Worm (Caenorhabditis elegans) whole organism, late embryonic: ENCODE data around the gene Y55D5A.1.

ENCODE experiments used
- T23F11.4 ChIP-seq: fragments of 200-800 bp; sonication (Bioruptor generic); optimal IDR thresholded peaks from 2 replicates; lab custom pipeline; 2018; ENCODE audit warnings: mild to moderate bottlenecking, missing genetic modification characterization, missing compliant biosample characterization
- ceh-14 ChIP-seq: sonication (generic microtip); optimal IDR thresholded peaks from 2 replicates; lab custom pipeline; 2016; ENCODE audit warnings: missing genotype, missing genetic modification characterization, missing compliant biosample characterization
- ceh-2 ChIP-seq: sonication (generic microtip); optimal IDR thresholded peaks from 2 replicates; lab custom pipeline; 2016; ENCODE audit warnings: missing genotype, missing genetic modification characterization, missing compliant biosample characterization
- ceh-22 ChIP-seq: sonication (generic microtip); optimal IDR thresholded peaks from 2 replicates; lab custom pipeline; 2017; ENCODE audit warnings: missing biosample characterization, missing genetic modification characterization
- ceh-24 ChIP-seq: sonication (generic microtip); optimal IDR thresholded peaks from 2 replicates; lab custom pipeline; 2016; ENCODE audit warnings: mild to moderate bottlenecking, missing genetic modification characterization, missing compliant biosample characterization
- ceh-31 ChIP-seq: sonication (generic microtip); optimal IDR thresholded peaks from 2 replicates; lab custom pipeline; 2016; ENCODE audit warnings: missing genetic modification characterization, missing compliant biosample characterization
- ceh-34 ChIP-seq: sonication (generic microtip); optimal IDR thresholded peaks from 2 replicates; lab custom pipeline; 2016; ENCODE audit warnings: mild to moderate bottlenecking, missing genetic modification characterization, missing compliant biosample characterization
- ceh-48 ChIP-seq: sonication (generic microtip); optimal IDR thresholded peaks from 2 replicates; lab custom pipeline; 2016; ENCODE audit warnings: missing genetic modification characterization, inconsistent platforms, missing compliant biosample characterization
- ceh-6 ChIP-seq: fragments of 200-800 bp; sonication (Bioruptor generic); optimal IDR thresholded peaks from 2 replicates; lab custom pipeline; 2018; ENCODE audit warnings: mild to moderate bottlenecking, missing genetic modification characterization, missing compliant biosample characterization
- che-1 ChIP-seq: sonication (generic microtip); optimal IDR thresholded peaks from 2 replicates; lab custom pipeline; 2016; ENCODE audit warnings: mild to moderate bottlenecking, missing genetic modification characterization, missing compliant biosample characterization
- dmd-4 ChIP-seq: sonication (generic microtip); optimal IDR thresholded peaks from 2 replicates; lab custom pipeline; 2016; ENCODE audit warnings: borderline replicate concordance, missing genetic modification characterization, missing compliant biosample characterization
- dve-1 ChIP-seq: sonication (generic microtip); optimal IDR thresholded peaks from 2 replicates; lab custom pipeline; 2017; ENCODE audit warnings: antibody characterized with exemption, mild to moderate bottlenecking, missing genetic modification characterization, missing compliant biosample characterization
- elt-4 ChIP-seq: sonication (generic microtip); optimal IDR thresholded peaks from 2 replicates; lab custom pipeline; 2016; ENCODE audit warnings: missing genetic modification characterization, missing compliant biosample characterization
- ets-4 ChIP-seq: sonication (generic microtip); optimal IDR thresholded peaks from 2 replicates; lab custom pipeline; 2016; ENCODE audit warnings: missing genetic modification characterization, missing compliant biosample characterization
- eyg-1 ChIP-seq: sonication (generic microtip); optimal IDR thresholded peaks from 2 replicates; lab custom pipeline; 2016; ENCODE audit warnings: missing genotype, missing genetic modification characterization, missing compliant biosample characterization
- fkh-10 ChIP-seq: fragments of 150-350 bp; optimal IDR thresholded peaks from 2 replicates; lab custom pipeline; 2014; ENCODE audit warnings: missing biosample characterization, missing genetic modification reagents, missing genetic modification characterization
- fkh-6 ChIP-seq: sonication (generic microtip); optimal IDR thresholded peaks from 2 replicates; lab custom pipeline; 2016; ENCODE audit warnings: missing genetic modification characterization, missing compliant biosample characterization
- hlh-30 ChIP-seq: sonication (generic microtip); optimal IDR thresholded peaks from 2 replicates; lab custom pipeline; 2017; ENCODE audit warnings: antibody characterized with exemption, missing genetic modification characterization, missing compliant biosample characterization; ENCODE audit not compliant: insufficient read depth
- lim-6 ChIP-seq: sonication (generic microtip); optimal IDR thresholded peaks from 2 replicates; lab custom pipeline; 2016; ENCODE audit warnings: missing genetic modification characterization, missing compliant biosample characterization
- madf-2 ChIP-seq: sonication (generic microtip); optimal IDR thresholded peaks from 2 replicates; lab custom pipeline; 2017; ENCODE audit warnings: missing genetic modification characterization, missing compliant biosample characterization
- mec-3 ChIP-seq: sonication (generic microtip); optimal IDR thresholded peaks from 2 replicates; lab custom pipeline; 2016; ENCODE audit warnings: borderline replicate concordance, missing genetic modification characterization, missing compliant biosample characterization
- nfya-1 ChIP-seq: sonication (generic microtip); optimal IDR thresholded peaks from 2 replicates; lab custom pipeline; 2017; ENCODE audit warnings: missing genetic modification characterization, mild to moderate bottlenecking, missing compliant biosample characterization, antibody characterized with exemption, moderate library complexity
- nhr-232 ChIP-seq: sonication (generic microtip); optimal IDR thresholded peaks from 2 replicates; lab custom pipeline; 2016; ENCODE audit warnings: missing genetic modification characterization, missing compliant biosample characterization
- odd-2 ChIP-seq: sonication (generic microtip); optimal IDR thresholded peaks from 2 replicates; lab custom pipeline; 2017; ENCODE audit warnings: antibody characterized with exemption, mild to moderate bottlenecking, missing genetic modification characterization, missing compliant biosample characterization
- pha-2 ChIP-seq: sonication (generic microtip); optimal IDR thresholded peaks from 2 replicates; lab custom pipeline; 2017; ENCODE audit warnings: mild to moderate bottlenecking, missing genetic modification characterization, missing compliant biosample characterization
- pqm-1 ChIP-seq: sonication (generic microtip); optimal IDR thresholded peaks from 2 replicates; lab custom pipeline; 2016; ENCODE audit warnings: missing genetic modification characterization, missing compliant biosample characterization
- rnt-1 ChIP-seq: sonication (generic microtip); optimal IDR thresholded peaks from 2 replicates; lab custom pipeline; 2016; ENCODE audit warnings: missing genetic modification characterization, missing compliant biosample characterization
- sdc-2 ChIP-seq: sonication (generic microtip); optimal IDR thresholded peaks from 2 replicates; lab custom pipeline; 2016; ENCODE audit warnings: missing genotype, missing genetic modification characterization, missing compliant biosample characterization
- tbx-7 ChIP-seq: sonication (generic microtip); optimal IDR thresholded peaks from 2 replicates; lab custom pipeline; 2016; ENCODE audit warnings: missing genotype, missing genetic modification characterization, missing compliant biosample characterization
- ttx-3 ChIP-seq: sonication (generic microtip); optimal IDR thresholded peaks from 2 replicates; lab custom pipeline; 2016; ENCODE audit warnings: missing genetic modification reagents, missing genetic modification characterization, missing compliant biosample characterization
- unc-55 ChIP-seq: sonication (generic microtip); optimal IDR thresholded peaks from 2 replicates; lab custom pipeline; 2017; ENCODE audit warnings: missing biosample characterization, missing genetic modification reagents, missing genetic modification characterization
- ztf-16 ChIP-seq: sonication (generic microtip); optimal IDR thresholded peaks from 2 replicates; lab custom pipeline; 2017; ENCODE audit warnings: missing genetic modification characterization, missing compliant biosample characterization

Y55D5A.1 gene

ce11 chrIII:2982109-2982508, at the start of gene Y55D5A.1:
Gene Y55D5A.1 (plus strand): TSS chrIII:2982409.
- no peak for TF ChIP-seq nfya-1 (tag; lab: Kevin White, UChicago)
- no peak for TF ChIP-seq fkh-6
- TF ChIP-seq rnt-1: no peak
- TF ChIP-seq lim-6 (tag; lab: Kevin White, UChicago): no peak
- TF ChIP-seq ceh-48: no peak
- no peak for TF ChIP-seq ttx-3
- no peak for TF ChIP-seq ceh-24
- TF ChIP-seq che-1 (tag; lab: Kevin White, UChicago): no peak
- no peak for TF ChIP-seq sdc-2 (tag; lab: Kevin White, UChicago)
- TF ChIP-seq mec-3 (tag; lab: Kevin White, UChicago): no peak
- no peak for TF ChIP-seq hlh-30 (tag; lab: Kevin White, UChicago)
- no peak for TF ChIP-seq ztf-16 (tag; lab: Kevin White, UChicago)
- TF ChIP-seq dmd-4 (tag; lab: Kevin White, UChicago): no peak

- peak; percentile 75 for TF ChIP-seq dve-1 (tag; lab: Kevin White, UChicago)
- TF ChIP-seq pha-2 (tag; lab: Kevin White, UChicago): no peak
These were observed 44.4 kb upstream of the Y55D5A.1 start for ce11 chrIII:2937780-2938179.

- TF ChIP-seq ceh-22 (no peak), fkh-10 (no peak), unc-55 (GFP tag; lab: Kevin White, UChicago) (no peak)
These were observed 40.6 kb upstream of the Y55D5A.1 start for ce11 chrIII:2941578-2941977.

- no peak for TF ChIP-seq ceh-14 (tag; lab: Kevin White, UChicago)
- TF ChIP-seq pha-2 (tag; lab: Kevin White, UChicago): no peak
- no peak for TF ChIP-seq ztf-16 (tag; lab: Kevin White, UChicago)
- TF ChIP-seq nhr-232 (tag; lab: Kevin White, UChicago): no peak
- no peak for TF ChIP-seq odd-2 (tag; lab: Kevin White, UChicago)
- no peak for TF ChIP-seq ceh-2 (tag; lab: Kevin White, UChicago)
- no peak for TF ChIP-seq eyg-1 (tag; lab: Kevin White, UChicago)
- no peak for TF ChIP-seq pqm-1 (tag; lab: Kevin White, UChicago)
- no peak for TF ChIP-seq hlh-30 (tag; lab: Kevin White, UChicago)
- no peak for TF ChIP-seq fkh-6
- no peak for TF ChIP-seq ttx-3
- no peak for TF ChIP-seq elt-4 (tag; lab: Kevin White, UChicago)
- TF ChIP-seq ceh-6 (GFP tag; lab: Kevin White, UChicago): no peak
- no peak for TF ChIP-seq dmd-4 (tag; lab: Kevin White, UChicago)
- TF ChIP-seq ets-4 (tag; lab: Kevin White, UChicago): no peak
- TF ChIP-seq madf-2 (tag; lab: Kevin White, UChicago): no peak
These were observed 38.2 kb upstream of the Y55D5A.1 start, which contains the start of gene R10F2.6 for ce11 chrIII:2943995-2944394. Gene R10F2.6 (minus strand): TSS chrIII:2944095.

ce11 chrIII:2946101-2946500, 36.1 kb upstream of the Y55D5A.1 start, which contains the start of gene H05C05.4:
Gene H05C05.4 (minus strand): TSS chrIII:2946201.
- TF ChIP-seq che-1 (tag; lab: Kevin White, UChicago) (no peak), ceh-31 (tag; lab: Kevin White, UChicago) (no peak), ceh-14 (tag; lab: Kevin White, UChicago) (no peak), ceh-22 (no peak), rnt-1 (no peak), T23F11.4 (no peak), ceh-24 (no peak)

ce11 chrIII:2946626-2947168, 35.5 kb upstream of the Y55D5A.1 start, which contains the start of gene H05C05.1:
Gene H05C05.1 (plus strand): TSS chrIII:2947118.
- TF ChIP-seq ceh-34 (tag; lab: Kevin White, UChicago) (no peak), tbx-7 (tag; lab: Kevin White, UChicago) (no peak)
